Fruit fly (Drosophila melanogaster) whole organism, embryonic: Measurements from ENCODE around the gene Plzf.
A peak's percentile ranks its signal among the peaks of the same experiment; 100 is the strongest.

Source experiments
- Awh ChIP-seq: fragments of 200-800 bp; sonication (Bioruptor generic); IDR thresholded peaks from 2 replicates; pipeline ENCODE4, ENCODE4 v1.3.6; 2022; ENCODE audit warnings: missing biosample characterization, missing genetic modification characterization
- BEAF-32 ChIP-seq: fragments of 200-800 bp; sonication (Bioruptor generic); optimal IDR thresholded peaks from 3 replicates; lab custom pipeline; 2017; ENCODE audit warnings: missing biosample characterization, missing genetic modification characterization, mild to moderate bottlenecking, moderate library complexity, missing genetic modification reagents
- CG10209 ChIP-seq: fragments of 200-800 bp; sonication (Bioruptor generic); optimal IDR thresholded peaks from 3 replicates; lab custom pipeline; 2017; ENCODE audit warnings: missing biosample characterization, mild to moderate bottlenecking, missing genetic modification characterization, missing genetic modification reagents
- CG11723 ChIP-seq: fragments of 200-800 bp; sonication (Bioruptor generic); optimal IDR thresholded peaks from 2 replicates; lab custom pipeline; 2017; ENCODE audit warnings: missing biosample characterization, mild to moderate bottlenecking, missing genetic modification characterization
- CG12236 ChIP-seq: fragments of 200-800 bp; sonication (Bioruptor generic); optimal IDR thresholded peaks from 2 replicates; lab custom pipeline; 2016; ENCODE audit warnings: missing biosample characterization, missing genetic modification characterization
- CG12391 ChIP-seq: fragments of 200-800 bp; sonication (Bioruptor generic); optimal IDR thresholded peaks from 3 replicates; lab custom pipeline; 2018; ENCODE audit warnings: missing biosample characterization, mild to moderate bottlenecking, missing genetic modification characterization, moderate library complexity
- CG17186 ChIP-seq: fragments of 200-800 bp; sonication (Bioruptor generic); optimal IDR thresholded peaks from 3 replicates; lab custom pipeline; 2017; ENCODE audit warnings: missing biosample characterization, missing genetic modification reagents, missing genetic modification characterization
- CG17912 ChIP-seq: fragments of 200-800 bp; sonication (Bioruptor generic); optimal IDR thresholded peaks from 2 replicates; lab custom pipeline; 2018; ENCODE audit warnings: missing biosample characterization, mild to moderate bottlenecking, missing genetic modification characterization
- CG5245 ChIP-seq: fragments of 200-800 bp; sonication (Bioruptor generic); optimal IDR thresholded peaks from 3 replicates; lab custom pipeline; 2016; ENCODE audit warnings: missing biosample characterization, missing genetic modification characterization
- CG6683 ChIP-seq: fragments of 200-800 bp; sonication (Bioruptor generic); optimal IDR thresholded peaks from 2 replicates; lab custom pipeline; 2017; ENCODE audit warnings: missing biosample characterization, mild to moderate bottlenecking, missing genetic modification characterization, missing genetic modification reagents
- CG6689 ChIP-seq: fragments of 200-800 bp; sonication (Bioruptor generic); IDR thresholded peaks from 2 replicates; pipeline ENCODE4 v1.3.6; 2022; ENCODE audit warnings: missing biosample characterization, missing genetic modification characterization
- CG6813 ChIP-seq: fragments of 200-800 bp; sonication (Bioruptor generic); optimal IDR thresholded peaks from 2 replicates; lab custom pipeline; 2017; ENCODE audit warnings: missing biosample characterization, missing genetic modification characterization, mild to moderate bottlenecking, moderate library complexity, missing genetic modification reagents
- CG7271 ChIP-seq: fragments of 200-800 bp; sonication (Bioruptor generic); optimal IDR thresholded peaks from 2 replicates; lab custom pipeline; 2018; ENCODE audit warnings: missing biosample characterization, mild to moderate bottlenecking, missing genetic modification characterization, moderate library complexity
- CG7357 ChIP-seq: fragments of 200-800 bp; sonication (Bioruptor generic); IDR thresholded peaks from 3 replicates; pipeline ENCODE4 v1.3.6; 2022; ENCODE audit warnings: missing biosample characterization, missing genetic modification characterization
- CG7556 ChIP-seq: fragments of 200-800 bp; sonication (Bioruptor generic); optimal IDR thresholded peaks from 2 replicates; lab custom pipeline; 2017; ENCODE audit warnings: missing biosample characterization, mild to moderate bottlenecking, missing genetic modification characterization
- CG8290 ChIP-seq, 3 experiments: fragments of 200-800 bp; sonication (Bioruptor generic); optimal IDR thresholded peaks; 2 replicates each; lab custom pipeline; 2016 to 2019; ENCODE audit warnings: missing biosample characterization in 3 of 3, missing genetic modification characterization in 3 of 3, mild to moderate bottlenecking in 2 of 3, moderate library complexity in 1 of 3
- CG8359 ChIP-seq: fragments of 200-800 bp; sonication (Bioruptor generic); optimal IDR thresholded peaks from 2 replicates; lab custom pipeline; 2017; ENCODE audit warnings: missing biosample characterization, mild to moderate bottlenecking, missing genetic modification characterization, borderline replicate concordance
- CG9215 ChIP-seq: fragments of 200-800 bp; sonication (Bioruptor generic); IDR thresholded peaks from 2 replicates; pipeline ENCODE4 v1.3.6; 2022; ENCODE audit warnings: missing biosample characterization, missing genetic modification characterization
- CG9817 ChIP-seq: fragments of 200-800 bp; sonication (Bioruptor generic); optimal IDR thresholded peaks from 2 replicates; lab custom pipeline; 2018; ENCODE audit warnings: missing biosample characterization, mild to moderate bottlenecking, missing genetic modification characterization, moderate library complexity
- CTCF ChIP-seq: fragments of 200-800 bp; sonication (Bioruptor generic); optimal IDR thresholded peaks from 2 replicates; lab custom pipeline; 2017; ENCODE audit warnings: missing biosample characterization, mild to moderate bottlenecking, missing genetic modification characterization, moderate library complexity
- CkIIα-i1 ChIP-seq: fragments of 200-800 bp; sonication (Bioruptor generic); IDR thresholded peaks from 2 replicates; pipeline ENCODE4 v1.3.6; 2022; ENCODE audit warnings: missing biosample characterization, missing genetic modification characterization
- GATAe ChIP-seq: fragments of 200-800 bp; sonication (Bioruptor generic); conservative IDR thresholded peaks from 2 replicates; pipeline ENCODE4 v1.3.6; 2022; ENCODE audit warnings: missing biosample characterization, missing genetic modification characterization
- HmgD ChIP-seq: fragments of 200-800 bp; sonication (Bioruptor generic); optimal IDR thresholded peaks from 3 replicates; lab custom pipeline; 2016; ENCODE audit warnings: missing biosample characterization, missing genetic modification characterization
- MTF-1 ChIP-seq: fragments of 200-800 bp; sonication (Bioruptor generic); optimal IDR thresholded peaks from 2 replicates; lab custom pipeline; 2018; ENCODE audit warnings: missing biosample characterization, mild to moderate bottlenecking, missing genetic modification characterization, borderline replicate concordance
- Mad ChIP-seq: fragments of 200-800 bp; sonication (Bioruptor generic); optimal IDR thresholded peaks from 2 replicates; lab custom pipeline; 2016; ENCODE audit warnings: missing biosample characterization, missing genetic modification characterization
- Pdp1 ChIP-seq, 2 experiments: fragments of 200-800 bp; sonication (Bioruptor generic); optimal IDR thresholded peaks; 3 replicates each; lab custom pipeline; 2016; ENCODE audit warnings: missing biosample characterization in 2 of 2, missing genetic modification characterization in 2 of 2, mild to moderate bottlenecking in 1 of 2, moderate library complexity in 1 of 2
- Scr ChIP-seq: fragments of 200-800 bp; sonication (Bioruptor generic); IDR thresholded peaks from 2 replicates; pipeline ENCODE4 v1.3.6; 2022; ENCODE audit warnings: missing biosample characterization, missing genetic modification characterization; ENCODE audit not compliant: partially characterized antibody
- Sin3A ChIP-seq: fragments of >200 bp; optimal IDR thresholded peaks from 2 replicates; lab custom pipeline; 2018
- Xbp1 ChIP-seq: fragments of 200-800 bp; sonication (Bioruptor generic); optimal IDR thresholded peaks from 3 replicates; lab custom pipeline; 2016; ENCODE audit warnings: missing biosample characterization, mild to moderate bottlenecking, missing genetic modification characterization
- amos ChIP-seq: fragments of 200-800 bp; sonication (Bioruptor generic); IDR thresholded peaks from 2 replicates; pipeline ENCODE4 v1.3.6; 2022; ENCODE audit warnings: missing biosample characterization, missing genetic modification characterization; ENCODE audit not compliant: partially characterized antibody
- az2 ChIP-seq: fragments of 200-800 bp; sonication (Bioruptor generic); optimal IDR thresholded peaks from 3 replicates; lab custom pipeline; 2016; ENCODE audit warnings: missing biosample characterization, missing genetic modification characterization
- bcd ChIP-seq: fragments of 200-800 bp; sonication (Bioruptor generic); optimal IDR thresholded peaks from 2 replicates; lab custom pipeline; 2017; ENCODE audit warnings: missing biosample characterization, mild to moderate bottlenecking, missing genetic modification characterization
- cato ChIP-seq: fragments of 200-800 bp; sonication (Bioruptor generic); optimal IDR thresholded peaks from 2 replicates; lab custom pipeline; 2016; ENCODE audit warnings: missing biosample characterization, missing genetic modification characterization, borderline replicate concordance
- exex ChIP-seq: fragments of 200-800 bp; sonication (Bioruptor generic); optimal IDR thresholded peaks from 4 replicates; lab custom pipeline; 2018; ENCODE audit warnings: missing biosample characterization, mild to moderate bottlenecking, missing genetic modification characterization, moderate library complexity
- fd96Cb ChIP-seq: fragments of 200-800 bp; sonication (Bioruptor generic); optimal IDR thresholded peaks from 2 replicates; lab custom pipeline; 2018; ENCODE audit warnings: missing biosample characterization, mild to moderate bottlenecking, missing genetic modification characterization, moderate library complexity
- ken ChIP-seq: fragments of 200-800 bp; sonication (Bioruptor generic); IDR thresholded peaks from 3 replicates; pipeline ENCODE4 v1.3.6; 2022; ENCODE audit warnings: missing biosample characterization, missing genetic modification characterization
- otp ChIP-seq: fragments of 200-800 bp; sonication (Bioruptor generic); IDR thresholded peaks from 3 replicates; pipeline ENCODE4, ENCODE4 v1.3.6; 2022; ENCODE audit warnings: missing biosample characterization, missing genetic modification characterization
- pfk ChIP-seq: fragments of 200-800 bp; sonication (Bioruptor generic); optimal IDR thresholded peaks from 2 replicates; lab custom pipeline; 2018; ENCODE audit warnings: missing biosample characterization, mild to moderate bottlenecking, missing genetic modification characterization, moderate library complexity
- pita ChIP-seq: fragments of 200-800 bp; sonication (Bioruptor generic); optimal IDR thresholded peaks from 2 replicates; lab custom pipeline; 2017; ENCODE audit warnings: missing biosample characterization, mild to moderate bottlenecking, missing genetic modification characterization
- psq ChIP-seq: fragments of 200-800 bp; sonication (Bioruptor generic); optimal IDR thresholded peaks from 2 replicates; lab custom pipeline; 2017; ENCODE audit warnings: missing biosample characterization, missing genetic modification characterization
- pzg ChIP-seq: fragments of 200-800 bp; sonication (Bioruptor generic); optimal IDR thresholded peaks from 3 replicates; lab custom pipeline; 2018; ENCODE audit warnings: missing biosample characterization, mild to moderate bottlenecking, missing genetic modification characterization, moderate library complexity
- sens-2 ChIP-seq: fragments of 200-800 bp; sonication (Bioruptor generic); IDR thresholded peaks from 2 replicates; pipeline ENCODE4 v1.3.6; 2022; ENCODE audit warnings: missing biosample characterization, missing genetic modification characterization
- slp2 ChIP-seq: fragments of 200-800 bp; sonication (Bioruptor generic); optimal IDR thresholded peaks from 2 replicates; lab custom pipeline; 2016; ENCODE audit warnings: missing biosample characterization, missing genetic modification characterization
- sna ChIP-seq: fragments of 200-800 bp; sonication (Bioruptor generic); IDR thresholded peaks from 2 replicates; pipeline ENCODE4 v1.3.6; 2022; ENCODE audit warnings: missing biosample characterization, missing genetic modification characterization; ENCODE audit not compliant: partially characterized antibody
- ssp ChIP-seq: fragments of 200-800 bp; sonication (Bioruptor generic); IDR thresholded peaks from 2 replicates; pipeline ENCODE4 v1.3.6; 2022; ENCODE audit warnings: missing biosample characterization, missing genetic modification characterization
- twi ChIP-seq: fragments of 200-800 bp; optimal IDR thresholded peaks from 2 replicates; lab custom pipeline; 2019; ENCODE audit warnings: missing biosample characterization, mild to moderate bottlenecking, missing genetic modification characterization, moderate library complexity
- vnd ChIP-seq: fragments of 200-800 bp; sonication (Bioruptor generic); IDR thresholded peaks from 3 replicates; pipeline ENCODE4 v1.3.6; 2022; ENCODE audit warnings: missing biosample characterization, missing genetic modification characterization; ENCODE audit not compliant: partially characterized antibody
- zfh2 ChIP-seq: fragments of 200-800 bp; sonication (Bioruptor generic); optimal IDR thresholded peaks from 2 replicates; lab custom pipeline; 2016; ENCODE audit warnings: missing biosample characterization, missing genetic modification characterization

Plzf gene

dm6 chr2L:12010877-12011666 is 37.6 kb downstream of the Plzf start (continued):
- TF ChIP-seq CG7271 (tag; lab: Kevin White, UChicago): peak; percentile 28
- peak; percentile 89 for TF ChIP-seq CG8290 (GFP tag; optimal IDR thresholded peaks at IDR 0.05; lab: Kevin White, UChicago)
- TF ChIP-seq CG8290 (tag; optimal IDR thresholded peaks at IDR 0.05; lab: Kevin White, UChicago): peak in 1 of 2 experiments; percentile 90
- TF ChIP-seq twi (tag; lab: Kevin White, UChicago): peak; percentile 84
- peak; percentile 94 for TF ChIP-seq CG9817 (tag; lab: Kevin White, UChicago)
- TF ChIP-seq Pdp1 (GFP tag; optimal IDR thresholded peaks at IDR 0.05; lab: Kevin White, UChicago): peak; percentile 48 to 77
- no peak for TF ChIP-seq CG6689 (GFP tag; lab: Robert Waterston, UW)
- TF ChIP-seq CG10209 (GFP tag; lab: Kevin White, UChicago): peak; percentile 91
- TF ChIP-seq CG17912 (GFP tag; lab: Kevin White, UChicago): no peak
- peak; percentile 83 for TF ChIP-seq CG6683 (GFP tag; lab: Kevin White, UChicago)
- TF ChIP-seq CkIIα-i1 (GFP tag; lab: Robert Waterston, UW): no peak
- TF ChIP-seq MTF-1: peak; percentile 52
- TF ChIP-seq CG12391 (tag; lab: Kevin White, UChicago): peak; percentile 92
- TF ChIP-seq exex (tag; lab: Kevin White, UChicago): peak; percentile 96
- TF ChIP-seq Sin3A (lab: Kevin White, UChicago): no peak
- TF ChIP-seq pzg (GFP tag; lab: Kevin White, UChicago): peak; percentile 6
- TF ChIP-seq pita: no peak
- TF ChIP-seq CG8359: peak; percentile 77
- peak; percentile 93 for TF ChIP-seq bcd (GFP tag; lab: Kevin White, UChicago)
- TF ChIP-seq CG7357: peak; percentile 87
- no peak for TF ChIP-seq HmgD (GFP tag; lab: Kevin White, UChicago)
- no peak for TF ChIP-seq sna (GFP tag; lab: Robert Waterston, UW)
- TF ChIP-seq ken: no peak
- TF ChIP-seq Mad (GFP tag; lab: Kevin White, UChicago): peak; percentile 81
- TF ChIP-seq CG11723 (GFP tag; lab: Kevin White, UChicago): peak; percentile 89
- peak; percentile 20 for TF ChIP-seq BEAF-32
- TF ChIP-seq CG5245 (GFP tag; lab: Kevin White, UChicago): peak; percentile 70
- TF ChIP-seq Xbp1 (GFP tag; lab: Kevin White, UChicago): peak; percentile 91
- peak; percentile 70 for TF ChIP-seq cato
- peak; percentile 88 for TF ChIP-seq az2
- TF ChIP-seq zfh2 (GFP tag; lab: Kevin White, UChicago): peak; percentile 81
- TF ChIP-seq CG7556 (GFP tag; lab: Kevin White, UChicago): peak; percentile 95
- peak; percentile 89 for TF ChIP-seq fd96Cb
- no peak for TF ChIP-seq ssp (GFP tag; lab: Robert Waterston, UW)
- TF ChIP-seq CG6813 (GFP tag; lab: Kevin White, UChicago): peak; percentile 86
- peak; percentile 41 for TF ChIP-seq CTCF (GFP tag; lab: Kevin White, UChicago)
- TF ChIP-seq CG17186 (GFP tag; lab: Kevin White, UChicago): peak; percentile 32
- no peak for TF ChIP-seq Scr
- no peak for TF ChIP-seq GATAe (GFP tag; lab: Robert Waterston, UW)
- TF ChIP-seq amos: no peak
- TF ChIP-seq CG9215 (GFP tag; lab: Robert Waterston, UW): no peak
- no peak for TF ChIP-seq sens-2 (GFP tag; lab: Robert Waterston, UW)
- TF ChIP-seq vnd (GFP tag; lab: Robert Waterston, UW): no peak
- peak; percentile 73 for TF ChIP-seq slp2 (GFP tag; lab: Kevin White, UChicago)
- no peak for TF ChIP-seq pfk (GFP tag; lab: Kevin White, UChicago)
- TF ChIP-seq psq (GFP tag; lab: Kevin White, UChicago): no peak
- TF ChIP-seq CG12236 (GFP tag; lab: Kevin White, UChicago): peak; percentile 58
- no peak for TF ChIP-seq Awh
- no peak for TF ChIP-seq otp (GFP tag; lab: Robert Waterston, UW)
